Worm (Caenorhabditis elegans) whole organism, midembryonic: ENCODE measurements around the gene lrr-1.

ENCODE experiments used
- T22C8.4 ChIP-seq: fragments of 200-800 bp; sonication (Bioruptor generic); IDR thresholded peaks from 2 replicates; pipeline ENCODE4 v1.3.6; 2022; ENCODE audit warnings: missing genetic modification characterization, missing compliant biosample characterization
- cog-1 ChIP-seq: sonication (generic microtip); optimal IDR thresholded peaks from 2 replicates; lab custom pipeline; 2016; ENCODE audit warnings: missing genetic modification characterization, missing compliant biosample characterization
- klf-2 ChIP-seq: fragments of 200-800 bp; sonication (Bioruptor generic); conservative IDR thresholded peaks from 2 replicates; pipeline ENCODE4 v1.3.6; 2022; ENCODE audit warnings: missing genetic modification reagents, missing genetic modification characterization, missing compliant biosample characterization
- med-1 ChIP-seq: sonication (generic microtip); optimal IDR thresholded peaks from 2 replicates; lab custom pipeline; 2017; ENCODE audit warnings: missing genetic modification characterization, mild to moderate bottlenecking, missing compliant biosample characterization, antibody characterized with exemption, missing genetic modification reagents; ENCODE audit not compliant: insufficient read depth
- ref-1 ChIP-seq: fragments of 200-800 bp; sonication (Bioruptor generic); conservative IDR thresholded peaks from 2 replicates; pipeline ENCODE4 v1.3.6; 2022; ENCODE audit warnings: missing genetic modification reagents, missing genetic modification characterization, missing compliant biosample characterization
- ztf-23 ChIP-seq: fragments of 200-800 bp; sonication (Bioruptor generic); IDR thresholded peaks from 2 replicates; pipeline ENCODE4 v1.3.6; 2022; ENCODE audit warnings: missing genetic modification reagents, missing genetic modification characterization, missing compliant biosample characterization
- ztf-29 ChIP-seq: fragments of 200-800 bp; sonication (Bioruptor generic); IDR thresholded peaks from 2 replicates; pipeline ENCODE4 v1.3.6; 2022; ENCODE audit warnings: missing genetic modification reagents, missing genetic modification characterization, missing compliant biosample characterization

DNA sequence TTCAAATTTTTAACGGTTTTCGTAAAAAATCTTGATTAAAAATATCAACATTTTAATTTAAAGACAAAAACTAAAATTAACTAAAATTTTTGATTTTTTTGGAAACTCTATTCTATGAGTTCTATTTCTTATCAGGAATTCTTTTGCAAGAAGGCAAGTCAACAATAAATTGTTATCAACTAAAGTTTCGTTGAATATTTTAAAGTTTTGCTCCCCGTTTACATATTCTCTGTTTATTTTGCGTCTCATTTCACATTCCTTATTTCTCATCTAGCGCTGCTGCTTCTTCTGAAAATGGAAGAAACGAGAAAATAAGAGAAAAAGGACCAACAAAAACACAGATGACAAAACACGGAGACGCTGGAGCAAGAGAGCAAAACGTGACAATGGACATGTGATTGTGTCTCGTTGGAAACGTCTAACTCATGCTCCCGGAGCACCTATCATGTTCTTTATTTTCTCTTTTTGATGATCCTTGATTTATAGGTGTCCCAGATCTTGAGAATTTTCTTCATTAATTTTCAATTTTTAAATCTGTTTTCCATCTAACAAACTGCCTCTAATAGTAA lies 15.6 kb downstream of the lrr-1 start:
- TF ChIP-seq cog-1 (no peak), T22C8.4 (GFP tag; lab: Robert Waterston, UW) (no peak), med-1 (GFP tag; lab: Kevin White, UChicago) (no peak), ref-1 (no peak), ztf-29 (GFP tag; lab: Robert Waterston, UW) (no peak), klf-2 (GFP tag; lab: Robert Waterston, UW) (no peak), ztf-23 (GFP tag; lab: Robert Waterston, UW) (no peak)
